Worm (Caenorhabditis elegans) whole organism, late embryonic: ENCODE measurements around the gene nbs-1.

Source experiments
- odd-2 ChIP-seq: sonication (generic microtip); optimal IDR thresholded peaks from 2 replicates; lab custom pipeline; 2017; ENCODE audit warnings: antibody characterized with exemption, mild to moderate bottlenecking, missing genetic modification characterization, missing compliant biosample characterization
- pha-2 ChIP-seq: sonication (generic microtip); optimal IDR thresholded peaks from 2 replicates; lab custom pipeline; 2017; ENCODE audit warnings: mild to moderate bottlenecking, missing genetic modification characterization, missing compliant biosample characterization
- pha-4 ChIP-seq: fragments of 150-350 bp; optimal IDR thresholded peaks from 2 replicates; lab custom pipeline; 2018; ENCODE audit warnings: missing biosample characterization, missing genetic modification reagents, missing genetic modification characterization
- ztf-16 ChIP-seq: sonication (generic microtip); optimal IDR thresholded peaks from 2 replicates; lab custom pipeline; 2017; ENCODE audit warnings: missing genetic modification characterization, missing compliant biosample characterization

DNA sequence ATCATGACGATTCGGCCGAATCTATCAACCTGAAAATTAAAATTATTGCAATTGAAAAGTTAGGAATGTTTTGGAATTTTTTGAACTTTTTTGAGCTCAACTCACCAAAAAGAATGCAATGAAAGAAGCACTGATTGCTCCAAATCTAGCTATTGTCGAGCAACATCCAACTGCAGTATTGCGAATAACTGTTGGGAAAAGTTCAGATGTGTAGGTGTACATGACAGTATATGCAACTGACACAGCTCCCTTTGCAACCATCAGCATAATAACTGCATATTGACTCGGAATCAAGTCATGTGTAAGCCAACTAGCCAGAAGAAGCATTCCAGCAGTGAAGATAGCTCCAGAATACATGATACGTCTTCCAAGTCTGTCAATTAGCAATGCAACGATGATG is 43.8 kb downstream of the nbs-1 start:
- no peak for TF ChIP-seq ztf-16
- no peak for TF ChIP-seq pha-2 (tag; lab: Kevin White, UChicago)
- TF ChIP-seq odd-2 (tag; lab: Kevin White, UChicago) = no peak
- no peak for TF ChIP-seq pha-4 (tag; lab: Kevin White, UChicago)
